Worm (Caenorhabditis elegans) whole organism, L1 larva: ENCODE data around the gene ZK856.16.

ENCODE experiments used
- aha-1 ChIP-seq: fragments of 150-350 bp; optimal IDR thresholded peaks from 2 replicates; lab custom pipeline; 2014; ENCODE audit warnings: missing biosample characterization, missing genetic modification characterization
- blmp-1 ChIP-seq: fragments of 150-350 bp; optimal IDR thresholded peaks from 2 replicates; lab custom pipeline; 2014; ENCODE audit warnings: missing biosample characterization, missing genetic modification characterization
- dpl-1 ChIP-seq, 3 experiments: fragments of 150-350 bp in 2 of 3; sonication (generic microtip) in 1 of 3; optimal IDR thresholded peaks; 2 replicates each; lab custom pipeline; 2014 to 2017; ENCODE audit warnings: missing biosample characterization in 3 of 3, missing genetic modification characterization in 3 of 3, missing genetic modification reagents in 3 of 3
- fkh-10 ChIP-seq: sonication (generic microtip); optimal IDR thresholded peaks from 2 replicates; lab custom pipeline; 2017; ENCODE audit warnings: missing biosample characterization, missing genetic modification reagents, missing genetic modification characterization
- fos-1 ChIP-seq: fragments of 150-350 bp; optimal IDR thresholded peaks from 2 replicates; lab custom pipeline; 2014; ENCODE audit warnings: missing biosample characterization, missing genetic modification characterization
- mdl-1 ChIP-seq, 2 experiments: fragments of 150-350 bp; optimal IDR thresholded peaks; 2 replicates each; lab custom pipeline; 2014 to 2017; ENCODE audit warnings: missing biosample characterization in 2 of 2, missing genetic modification characterization in 2 of 2, inconsistent platforms in 1 of 2
- mef-2 ChIP-seq: fragments of 150-350 bp; optimal IDR thresholded peaks from 2 replicates; lab custom pipeline; 2014; ENCODE audit warnings: missing biosample characterization, missing genetic modification characterization
- nhr-11 ChIP-seq: fragments of 150-350 bp; optimal IDR thresholded peaks from 2 replicates; lab custom pipeline; 2014; ENCODE audit warnings: missing biosample characterization, missing genetic modification characterization
- nhr-12 ChIP-seq: sonication (generic microtip); optimal IDR thresholded peaks from 2 replicates; lab custom pipeline; 2017; ENCODE audit warnings: missing biosample characterization, missing genetic modification characterization
- snpc-4 ChIP-seq: fragments of 150-350 bp; optimal IDR thresholded peaks from 2 replicates; lab custom pipeline; 2014; ENCODE audit warnings: missing biosample characterization, missing genetic modification characterization
- unc-62 ChIP-seq: fragments of 150-350 bp; optimal IDR thresholded peaks from 2 replicates; lab custom pipeline; 2014; ENCODE audit warnings: missing biosample characterization, missing genetic modification reagents, missing genetic modification characterization
- ztf-4 ChIP-seq: fragments of 150-350 bp; optimal IDR thresholded peaks from 2 replicates; lab custom pipeline; 2014; ENCODE audit warnings: missing biosample characterization, missing genetic modification characterization

- no peak for TF ChIP-seq fkh-10
- no peak for TF ChIP-seq snpc-4
- no peak for TF ChIP-seq dpl-1 (GFP tag; optimal IDR thresholded peaks at IDR 0.05; lab: Kevin White, UChicago)
- TF ChIP-seq unc-62: no peak
- no peak for TF ChIP-seq nhr-12 (tag; lab: Kevin White, UChicago)
- TF ChIP-seq nhr-11: no peak
- no peak for TF ChIP-seq mdl-1 (tag; optimal IDR thresholded peaks at IDR 0.05; lab: Kevin White, UChicago)
- no peak for TF ChIP-seq mef-2 (tag; lab: Kevin White, UChicago)
- no peak for TF ChIP-seq fos-1 (tag; lab: Kevin White, UChicago)
- TF ChIP-seq aha-1 (tag; lab: Kevin White, UChicago): no peak
- TF ChIP-seq blmp-1 (tag; lab: Kevin White, UChicago): peak; percentile 9
- TF ChIP-seq ztf-4 (tag; lab: Kevin White, UChicago): no peak
Measured at ce11 chrV:10201913-10202312, 3.5 kb downstream of the ZK856.16 start, which contains the start of gene ZK856.7.
